Worm (Caenorhabditis elegans) whole organism, young adult: ENCODE results near the gene K10H10.10.

Experiments used
- C17E4.6 ChIP-seq: fragments of 200-800 bp; sonication (Bioruptor generic); IDR thresholded peaks from 2 replicates; pipeline ENCODE4 v1.3.6; 2022; ENCODE audit warnings: missing genetic modification reagents, missing genetic modification characterization, missing compliant biosample characterization
- attf-3 ChIP-seq: fragments of 200-800 bp; sonication (Bioruptor generic); conservative IDR thresholded peaks from 2 replicates; pipeline ENCODE4 v1.3.6; 2022; ENCODE audit warnings: missing genetic modification reagents, missing genetic modification characterization, missing compliant biosample characterization
- hmg-20 ChIP-seq: fragments of 200-800 bp; sonication (Bioruptor generic); IDR thresholded peaks from 2 replicates; pipeline ENCODE4 v1.3.6; 2022; ENCODE audit warnings: missing genetic modification reagents, missing genetic modification characterization, missing compliant biosample characterization
- nfya-2 ChIP-seq: fragments of 200-800 bp; sonication (Bioruptor generic); IDR thresholded peaks from 2 replicates; pipeline ENCODE4 v1.3.6; 2022; ENCODE audit warnings: missing genetic modification reagents, missing genetic modification characterization, missing compliant biosample characterization
- pha-4 ChIP-seq: fragments of 150-350 bp; sonication (generic microtip); optimal IDR thresholded peaks from 2 replicates; lab custom pipeline; 2014; ENCODE audit warnings: missing biosample characterization, missing genetic modification reagents, missing genetic modification characterization
- tbp1 ChIP-seq: fragments of 200-800 bp; sonication (Bioruptor generic); optimal IDR thresholded peaks from 2 replicates; lab custom pipeline; 2018; ENCODE audit warnings: mild to moderate bottlenecking, missing genetic modification characterization, missing compliant biosample characterization
- unc-130 ChIP-seq: sonication (generic microtip); optimal IDR thresholded peaks from 2 replicates; lab custom pipeline; 2016; ENCODE audit warnings: missing genetic modification reagents, missing genetic modification characterization, missing compliant biosample characterization
- unc-62 ChIP-seq: fragments of 150-350 bp; optimal IDR thresholded peaks from 2 replicates; lab custom pipeline; 2014; ENCODE audit warnings: missing biosample characterization, missing genetic modification reagents, missing genetic modification characterization

ce11 chrII:14497848-14498247 lies 9.7 kb upstream of the K10H10.10 start, which contains the start of gene dhs-8:
- no peak for TF ChIP-seq tbp1 (GFP tag; lab: Kevin White, UChicago)
- no peak for TF ChIP-seq hmg-20 (GFP tag; lab: Robert Waterston, UW)
- no peak for TF ChIP-seq attf-3 (GFP tag; lab: Robert Waterston, UW)
- TF ChIP-seq C17E4.6 = no peak
- no peak for TF ChIP-seq unc-62
- no peak for TF ChIP-seq nfya-2
- TF ChIP-seq pha-4 (tag; lab: Kevin White, UChicago) = no peak
- no peak for TF ChIP-seq unc-130 (GFP tag; lab: Kevin White, UChicago)
